Fruit fly (Drosophila melanogaster) whole organism, embryonic: ENCODE data around the gene CG34160.

Experiments used
- CG10209 ChIP-seq: fragments of 200-800 bp; sonication (Bioruptor generic); optimal IDR thresholded peaks from 3 replicates; lab custom pipeline; 2017; ENCODE audit warnings: missing biosample characterization, mild to moderate bottlenecking, missing genetic modification characterization, missing genetic modification reagents
- CG10267 ChIP-seq: fragments of 200-800 bp; sonication (Bioruptor generic); optimal IDR thresholded peaks from 2 replicates; lab custom pipeline; 2018; ENCODE audit warnings: missing biosample characterization, mild to moderate bottlenecking, missing genetic modification characterization, moderate library complexity
- CG10274 ChIP-seq: fragments of 200-800 bp; sonication (Bioruptor generic); optimal IDR thresholded peaks from 3 replicates; lab custom pipeline; 2017; ENCODE audit warnings: missing biosample characterization, mild to moderate bottlenecking, missing genetic modification characterization
- CG11085 ChIP-seq: fragments of 200-800 bp; sonication (Bioruptor generic); IDR thresholded peaks from 2 replicates; pipeline ENCODE4 v1.3.6; 2022; ENCODE audit warnings: missing biosample characterization, missing genetic modification characterization
- CG12219 ChIP-seq: fragments of 200-800 bp; sonication (Bioruptor generic); optimal IDR thresholded peaks from 3 replicates; lab custom pipeline; 2018; ENCODE audit warnings: missing biosample characterization, mild to moderate bottlenecking, missing genetic modification characterization
- CG13424 ChIP-seq: fragments of 200-800 bp; sonication (Bioruptor generic); optimal IDR thresholded peaks from 2 replicates; lab custom pipeline; 2019; ENCODE audit warnings: missing biosample characterization, mild to moderate bottlenecking, missing genetic modification characterization, moderate library complexity
- CG14050 ChIP-seq: fragments of 200-800 bp; sonication (Bioruptor generic); IDR thresholded peaks from 3 replicates; pipeline ENCODE4 v1.3.6; 2022; ENCODE audit warnings: missing biosample characterization, missing genetic modification characterization
- CG17385 ChIP-seq: fragments of 200-800 bp; sonication (Bioruptor generic); optimal IDR thresholded peaks from 3 replicates; lab custom pipeline; 2018; ENCODE audit warnings: missing biosample characterization, mild to moderate bottlenecking, missing genetic modification characterization
- CG18011 ChIP-seq: fragments of 200-800 bp; sonication (Bioruptor generic); optimal IDR thresholded peaks from 2 replicates; lab custom pipeline; 2017; ENCODE audit warnings: missing biosample characterization, missing genetic modification characterization, mild to moderate bottlenecking, moderate library complexity, missing genotype
- CG2116 ChIP-seq: fragments of 200-800 bp; sonication (Bioruptor generic); optimal IDR thresholded peaks from 3 replicates; lab custom pipeline; 2018; ENCODE audit warnings: missing biosample characterization, mild to moderate bottlenecking, missing genetic modification characterization
- CG2712 ChIP-seq: fragments of 200-800 bp; optimal IDR thresholded peaks from 3 replicates; lab custom pipeline; 2019; ENCODE audit warnings: missing biosample characterization, mild to moderate bottlenecking, missing genetic modification characterization, moderate library complexity
- CG3726 ChIP-seq: fragments of 200-800 bp; sonication (Bioruptor generic); IDR thresholded peaks from 3 replicates; pipeline ENCODE4, ENCODE4 v1.3.6; 2022; ENCODE audit warnings: missing biosample characterization, missing genetic modification characterization
- CG5245 ChIP-seq: fragments of 200-800 bp; sonication (Bioruptor generic); optimal IDR thresholded peaks from 3 replicates; lab custom pipeline; 2016; ENCODE audit warnings: missing biosample characterization, missing genetic modification characterization
- CG6689 ChIP-seq: fragments of 200-800 bp; sonication (Bioruptor generic); IDR thresholded peaks from 2 replicates; pipeline ENCODE4 v1.3.6; 2022; ENCODE audit warnings: missing biosample characterization, missing genetic modification characterization
- CG6813 ChIP-seq: fragments of 200-800 bp; sonication (Bioruptor generic); optimal IDR thresholded peaks from 2 replicates; lab custom pipeline; 2017; ENCODE audit warnings: missing biosample characterization, missing genetic modification characterization, mild to moderate bottlenecking, moderate library complexity, missing genetic modification reagents
- CG7357 ChIP-seq: fragments of 200-800 bp; sonication (Bioruptor generic); IDR thresholded peaks from 3 replicates; pipeline ENCODE4 v1.3.6; 2022; ENCODE audit warnings: missing biosample characterization, missing genetic modification characterization
- CG7556 ChIP-seq: fragments of 200-800 bp; sonication (Bioruptor generic); optimal IDR thresholded peaks from 2 replicates; lab custom pipeline; 2017; ENCODE audit warnings: missing biosample characterization, mild to moderate bottlenecking, missing genetic modification characterization
- CG7786 ChIP-seq: fragments of 200-800 bp; sonication (Bioruptor generic); optimal IDR thresholded peaks from 2 replicates; lab custom pipeline; 2016; ENCODE audit warnings: missing biosample characterization, missing genetic modification characterization
- CG9817 ChIP-seq: fragments of 200-800 bp; sonication (Bioruptor generic); optimal IDR thresholded peaks from 2 replicates; lab custom pipeline; 2018; ENCODE audit warnings: missing biosample characterization, mild to moderate bottlenecking, missing genetic modification characterization, moderate library complexity
- Mes4 ChIP-seq: fragments of 200-800 bp; sonication (Bioruptor generic); optimal IDR thresholded peaks from 2 replicates; lab custom pipeline; 2016; ENCODE audit warnings: missing biosample characterization, missing genetic modification characterization
- NC2β ChIP-seq: fragments of 200-800 bp; sonication (Bioruptor generic); optimal IDR thresholded peaks from 2 replicates; lab custom pipeline; 2016; ENCODE audit warnings: missing biosample characterization, missing genetic modification characterization
- Oli ChIP-seq: fragments of 200-800 bp; sonication (Bioruptor generic); optimal IDR thresholded peaks from 2 replicates; lab custom pipeline; 2018; ENCODE audit warnings: missing biosample characterization, mild to moderate bottlenecking, missing genetic modification characterization, moderate library complexity
- Opbp ChIP-seq: fragments of 200-800 bp; sonication (Bioruptor generic); IDR thresholded peaks from 3 replicates; pipeline ENCODE4 v1.3.6; 2022; ENCODE audit warnings: missing biosample characterization, missing genetic modification characterization; ENCODE audit not compliant: partially characterized antibody
- Sry-β ChIP-seq: fragments of 200-800 bp; sonication (Bioruptor generic); optimal IDR thresholded peaks from 2 replicates; lab custom pipeline; 2018; ENCODE audit warnings: missing biosample characterization, mild to moderate bottlenecking, missing genetic modification characterization, moderate library complexity
- ara ChIP-seq: fragments of 200-800 bp; sonication (Bioruptor generic); IDR thresholded peaks from 2 replicates; pipeline ENCODE4 v1.3.6; 2022; ENCODE audit warnings: missing biosample characterization, missing genetic modification characterization
- br ChIP-seq: fragments of >200 bp; optimal IDR thresholded peaks from 2 replicates; lab custom pipeline; 2017
- cas ChIP-seq: fragments of 200-800 bp; sonication (Bioruptor generic); IDR thresholded peaks from 2 replicates; pipeline ENCODE4 v1.3.6; 2022; ENCODE audit warnings: missing biosample characterization, missing genetic modification characterization
- dmrt11E ChIP-seq: fragments of 200-800 bp; sonication (Bioruptor generic); optimal IDR thresholded peaks from 3 replicates; lab custom pipeline; 2018; ENCODE audit warnings: missing biosample characterization, mild to moderate bottlenecking, missing genetic modification characterization, moderate library complexity
- dpn ChIP-seq, 2 experiments: fragments of 200-800 bp; sonication (Bioruptor generic); optimal IDR thresholded peaks; 3 replicates each; lab custom pipeline; 2016; ENCODE audit warnings: missing biosample characterization in 2 of 2, missing genetic modification characterization in 2 of 2
- eyg ChIP-seq: fragments of 200-800 bp; sonication (Bioruptor generic); optimal IDR thresholded peaks from 3 replicates; lab custom pipeline; 2016; ENCODE audit warnings: missing biosample characterization, missing genetic modification characterization
- gem ChIP-seq: fragments of 200-800 bp; sonication (Bioruptor generic); optimal IDR thresholded peaks from 2 replicates; lab custom pipeline; 2019; ENCODE audit warnings: missing biosample characterization, mild to moderate bottlenecking, missing genetic modification characterization, moderate library complexity
- grau ChIP-seq: fragments of 200-800 bp; optimal IDR thresholded peaks from 3 replicates; lab custom pipeline; 2019; ENCODE audit warnings: missing biosample characterization, mild to moderate bottlenecking, missing genetic modification characterization, moderate library complexity
- hkb ChIP-seq, 2 experiments: fragments of 200-800 bp in 1 of 2; fragments of >200 bp in 1 of 2; sonication (Bioruptor generic) in 1 of 2; IDR thresholded peaks in 1 of 2; optimal IDR thresholded peaks in 1 of 2; 2 replicates each; pipeline versions ENCODE4 v1.3.6 to Lab custom; 2017 to 2022; ENCODE audit warnings: missing biosample characterization in 1 of 2, missing genetic modification characterization in 1 of 2
- jing ChIP-seq: fragments of 200-800 bp; sonication (Bioruptor generic); optimal IDR thresholded peaks from 2 replicates; lab custom pipeline; 2018; ENCODE audit warnings: missing biosample characterization, mild to moderate bottlenecking, missing genetic modification characterization
- jumu ChIP-seq: fragments of 200-800 bp; sonication (Bioruptor generic); optimal IDR thresholded peaks from 3 replicates; lab custom pipeline; 2016; ENCODE audit warnings: missing biosample characterization, missing genetic modification characterization
- ken ChIP-seq: fragments of 200-800 bp; sonication (Bioruptor generic); IDR thresholded peaks from 3 replicates; pipeline ENCODE4 v1.3.6; 2022; ENCODE audit warnings: missing biosample characterization, missing genetic modification characterization
- lmd ChIP-seq: fragments of 200-800 bp; sonication (Bioruptor generic); IDR thresholded peaks from 2 replicates; pipeline ENCODE4 v1.3.6; 2022; ENCODE audit warnings: missing biosample characterization, missing genetic modification characterization
- nau ChIP-seq: fragments of 200-800 bp; sonication (Bioruptor generic); optimal IDR thresholded peaks from 3 replicates; lab custom pipeline; 2017; ENCODE audit warnings: missing biosample characterization, mild to moderate bottlenecking, missing genetic modification characterization, missing genetic modification reagents
- nom ChIP-seq: fragments of 200-800 bp; sonication (Bioruptor generic); optimal IDR thresholded peaks from 2 replicates; lab custom pipeline; 2017; ENCODE audit warnings: missing biosample characterization, missing genetic modification characterization, mild to moderate bottlenecking, moderate library complexity, missing genetic modification reagents
- oc ChIP-seq: fragments of 200-800 bp; sonication (Bioruptor generic); optimal IDR thresholded peaks from 2 replicates; lab custom pipeline; 2018; ENCODE audit warnings: missing biosample characterization, mild to moderate bottlenecking, missing genetic modification characterization, moderate library complexity
- otp ChIP-seq: fragments of 200-800 bp; sonication (Bioruptor generic); IDR thresholded peaks from 3 replicates; pipeline ENCODE4, ENCODE4 v1.3.6; 2022; ENCODE audit warnings: missing biosample characterization, missing genetic modification characterization
- pan ChIP-seq, 4 experiments: fragments of >200 bp in 3 of 4; fragments of 200-800 bp in 1 of 4; sonication (Bioruptor generic) in 1 of 4; optimal IDR thresholded peaks in 3 of 4; IDR thresholded peaks in 1 of 4; 2 replicates each; pipeline versions ENCODE4 v1.3.6 to Lab custom; 2017 to 2022; ENCODE audit warnings: missing biosample characterization in 2 of 4, missing genetic modification characterization in 2 of 4, mixed read lengths in 1 of 4
- stwl ChIP-seq: fragments of 200-800 bp; sonication (Bioruptor generic); optimal IDR thresholded peaks from 3 replicates; lab custom pipeline; 2018; ENCODE audit warnings: missing biosample characterization, mild to moderate bottlenecking, missing genetic modification characterization, moderate library complexity
- toy ChIP-seq: fragments of 200-800 bp; sonication (Bioruptor generic); IDR thresholded peaks from 2 replicates; pipeline ENCODE4 v1.3.6; 2022; ENCODE audit warnings: missing biosample characterization, missing genetic modification characterization
- tup ChIP-seq: fragments of 200-800 bp; sonication (Bioruptor generic); optimal IDR thresholded peaks from 2 replicates; lab custom pipeline; 2016; ENCODE audit warnings: missing biosample characterization, mild to moderate bottlenecking, missing genetic modification characterization, moderate library complexity
- tx ChIP-seq: fragments of 200-800 bp; sonication (Bioruptor generic); optimal IDR thresholded peaks from 2 replicates; lab custom pipeline; 2016; ENCODE audit warnings: missing biosample characterization, missing genetic modification characterization
- zen2 ChIP-seq: fragments of 200-800 bp; sonication (Bioruptor generic); IDR thresholded peaks from 3 replicates; pipeline ENCODE4 v1.3.6; 2022; ENCODE audit warnings: missing biosample characterization, missing genetic modification characterization; ENCODE audit not compliant: partially characterized antibody

Gene CG34160

dm6 chr2L:10555269-10555668, 24.3 kb upstream of the CG34160 start (continued):
- TF ChIP-seq lmd (0 out of 2 replicates have a peak, but pooled peaks have one; percentile 21), CG5245 (GFP tag; lab: Kevin White, UChicago) (no peak), ken (GFP tag; lab: Robert Waterston, UW) (peak; percentile 37; the same call in 1 of the 3 replicates), hkb (optimal IDR thresholded peaks at IDR 0.05; lab: Kevin White, UChicago) (no peak), hkb (GFP tag; IDR thresholded peaks at IDR 0.05; lab: Robert Waterston, UW) (peak; percentile 31; the same call in 1 of the 2 replicates)

dm6 chr2L:10565674-10566073, 13.9 kb upstream of the CG34160 start:
- TF ChIP-seq CG2712 (tag; lab: Kevin White, UChicago), result peak; percentile 37
- peak; percentile 51; the same call in 1 of the 2 replicates for TF ChIP-seq CG11085
- TF ChIP-seq oc, result no peak
- peak; percentile 20 for TF ChIP-seq eyg (GFP tag; lab: Kevin White, UChicago)
- peak; percentile 35 for TF ChIP-seq CG13424 (tag; lab: Kevin White, UChicago)
- peak; percentile 10 for TF ChIP-seq tup (GFP tag; lab: Kevin White, UChicago)
- TF ChIP-seq jing (GFP tag; lab: Kevin White, UChicago), result no peak
- TF ChIP-seq CG9817 (tag; lab: Kevin White, UChicago), result peak; percentile 25
- peak; percentile 59 for TF ChIP-seq grau (tag; lab: Kevin White, UChicago)
- TF ChIP-seq Opbp (GFP tag; lab: Robert Waterston, UW), result no peak
- TF ChIP-seq CG12219 (GFP tag; lab: Kevin White, UChicago), result peak; percentile 48
- TF ChIP-seq Oli (tag; lab: Kevin White, UChicago), result peak; percentile 41
- TF ChIP-seq CG6689 (GFP tag; lab: Robert Waterston, UW), result peak; percentile 51; the same call in 1 of the 2 replicates
- peak; percentile 57 for TF ChIP-seq CG6813 (GFP tag; lab: Kevin White, UChicago)
- TF ChIP-seq zen2 (GFP tag; lab: Robert Waterston, UW), result no peak
- TF ChIP-seq CG7556, result peak; percentile 73
- peak; percentile 19; the same call in 1 of the 2 replicates for TF ChIP-seq ara (GFP tag; lab: Robert Waterston, UW)
- TF ChIP-seq dmrt11E (tag; lab: Kevin White, UChicago), result peak; percentile 26
- TF ChIP-seq CG10209 (GFP tag; lab: Kevin White, UChicago), result peak; percentile 42
- TF ChIP-seq Mes4 (GFP tag; lab: Kevin White, UChicago), result no peak
- TF ChIP-seq gem, result peak; percentile 58
- TF ChIP-seq lmd, result peak; percentile 55
- no peak for TF ChIP-seq cas (GFP tag; lab: Robert Waterston, UW)
- peak; percentile 5 for TF ChIP-seq jumu (GFP tag; lab: Kevin White, UChicago)
- TF ChIP-seq CG7786, result peak; percentile 24
- TF ChIP-seq stwl (tag; lab: Kevin White, UChicago), result no peak
- peak; percentile 49 for TF ChIP-seq CG17385 (GFP tag; lab: Kevin White, UChicago)
- TF ChIP-seq CG7357 (GFP tag; lab: Robert Waterston, UW), result 0 out of 3 replicates have a peak, but pooled peaks have one; percentile 27
- 0 out of 3 replicates have a peak, but pooled peaks have one; percentile 30 for TF ChIP-seq otp (GFP tag; lab: Robert Waterston, UW)
- no peak for TF ChIP-seq CG2116
- TF ChIP-seq CG10267, result peak; percentile 4
- no peak for TF ChIP-seq nom (GFP tag; lab: Kevin White, UChicago)
- peak; percentile 23; the same call in 1 of the 3 replicates for TF ChIP-seq CG14050 (GFP tag; lab: Robert Waterston, UW)
- TF ChIP-seq CG3726 (GFP tag; lab: Robert Waterston, UW), result no peak
- peak; percentile 1 for TF ChIP-seq nau
- TF ChIP-seq pan (optimal IDR thresholded peaks at IDR 0.05; lab: Kevin White, UChicago), result no peak
- peak in 1 of 2 experiments; percentile 52 for TF ChIP-seq pan (GFP tag; optimal IDR thresholded peaks at IDR 0.05 in 1 of 2, IDR thresholded peaks at IDR 0.05 in 1 of 2)
- TF ChIP-seq NC2β (GFP tag; lab: Kevin White, UChicago), result no peak
- peak; percentile 19 for TF ChIP-seq CG10274 (GFP tag; lab: Kevin White, UChicago)
- TF ChIP-seq toy (GFP tag; lab: Robert Waterston, UW), result no peak
- no peak for TF ChIP-seq CG18011 (GFP tag; lab: Kevin White, UChicago)
- TF ChIP-seq tx (GFP tag; lab: Kevin White, UChicago), result no peak
- TF ChIP-seq br (lab: Kevin White, UChicago), result no peak
- TF ChIP-seq Sry-β (GFP tag; lab: Kevin White, UChicago), result no peak
- TF ChIP-seq dpn (GFP tag; optimal IDR thresholded peaks at IDR 0.05; lab: Kevin White, UChicago), result peak; percentile 25 to 37
